Fruit fly (Drosophila melanogaster): Measurements from ENCODE around the gene CG33500.

CG33500 gene

dm6 chr3L:11522613-11523012, 14.2 kb downstream of the CG33500 start, which contains the start of the genes CG11714 and Fuca:
TSS of gene CG11714 (minus strand) at chr3L:11522713.
TSS of gene Fuca (minus strand) at chr3L:11522713.
- TF ChIP-seq ttk (optimal IDR thresholded peaks at IDR 0.05) (no peak), Sin3A (optimal IDR thresholded peaks at IDR 0.05) (no peak), Myc (optimal IDR thresholded peaks at IDR 0.05) (no peak), psq (optimal IDR thresholded peaks at IDR 0.05) (no peak), insv (optimal IDR thresholded peaks at IDR 0.05) (no peak), h (optimal IDR thresholded peaks at IDR 0.05) (no peak)

dm6 chr3L:11523286-11523685, 14.8 kb downstream of the CG33500 start:
- TF ChIP-seq h (optimal IDR thresholded peaks at IDR 0.05) (no peak), ttk (optimal IDR thresholded peaks at IDR 0.05) (no peak), insv (optimal IDR thresholded peaks at IDR 0.05) (no peak), Myc (optimal IDR thresholded peaks at IDR 0.05) (no peak), psq (optimal IDR thresholded peaks at IDR 0.05) (no peak), Sin3A (optimal IDR thresholded peaks at IDR 0.05) (no peak)

dm6 chr3L:11525765-11526164, 17.3 kb downstream of the CG33500 start:
- TF ChIP-seq Sin3A (optimal IDR thresholded peaks at IDR 0.05) = no peak
- no peak for TF ChIP-seq Myc (optimal IDR thresholded peaks at IDR 0.05)
- no peak for TF ChIP-seq psq (optimal IDR thresholded peaks at IDR 0.05)
- TF ChIP-seq ttk (optimal IDR thresholded peaks at IDR 0.05) = no peak
- no peak for TF ChIP-seq h (optimal IDR thresholded peaks at IDR 0.05)
- TF ChIP-seq insv (optimal IDR thresholded peaks at IDR 0.05) = no peak

dm6 chr3L:11526644-11527184, 18.3 kb downstream of the CG33500 start:
- TF ChIP-seq ttk (optimal IDR thresholded peaks at IDR 0.05) (no peak), Myc (optimal IDR thresholded peaks at IDR 0.05) (no peak), h (optimal IDR thresholded peaks at IDR 0.05) (no peak), psq (optimal IDR thresholded peaks at IDR 0.05) (no peak), Sin3A (optimal IDR thresholded peaks at IDR 0.05) (no peak), insv (optimal IDR thresholded peaks at IDR 0.05) (no peak)

dm6 chr3L:11528397-11528923, 20.0 kb downstream of the CG33500 start:
- TF ChIP-seq insv (optimal IDR thresholded peaks at IDR 0.05) (no peak), Sin3A (optimal IDR thresholded peaks at IDR 0.05) (no peak), h (optimal IDR thresholded peaks at IDR 0.05) (no peak), psq (optimal IDR thresholded peaks at IDR 0.05) (no peak), ttk (optimal IDR thresholded peaks at IDR 0.05) (no peak), Myc (optimal IDR thresholded peaks at IDR 0.05) (no peak)

- TF ChIP-seq Sin3A (optimal IDR thresholded peaks at IDR 0.05) = no peak
- TF ChIP-seq h (optimal IDR thresholded peaks at IDR 0.05) = no peak
Observed at dm6 chr3L:11529707-11530106, 21.3 kb downstream of the CG33500 start.

- TF ChIP-seq Sin3A (optimal IDR thresholded peaks at IDR 0.05) (no peak), Myc (optimal IDR thresholded peaks at IDR 0.05) (no peak), psq (optimal IDR thresholded peaks at IDR 0.05) (no peak), h (optimal IDR thresholded peaks at IDR 0.05) (no peak), insv (optimal IDR thresholded peaks at IDR 0.05) (no peak), ttk (optimal IDR thresholded peaks at IDR 0.05) (no peak)
Observed at dm6 chr3L:11530370-11530769, 21.9 kb downstream of the CG33500 start.

dm6 chr3L:11531300-11531699, 22.9 kb downstream of the CG33500 start:
- TF ChIP-seq ttk (optimal IDR thresholded peaks at IDR 0.05) (no peak), insv (optimal IDR thresholded peaks at IDR 0.05) (no peak), h (optimal IDR thresholded peaks at IDR 0.05) (no peak), Sin3A (optimal IDR thresholded peaks at IDR 0.05) (no peak)

dm6 chr3L:11531994-11532732, 23.7 kb downstream of the CG33500 start:
- TF ChIP-seq ttk (optimal IDR thresholded peaks at IDR 0.05) (no peak), psq (optimal IDR thresholded peaks at IDR 0.05) (no peak), h (optimal IDR thresholded peaks at IDR 0.05) (no peak), Myc (optimal IDR thresholded peaks at IDR 0.05) (no peak), Sin3A (optimal IDR thresholded peaks at IDR 0.05) (no peak), insv (optimal IDR thresholded peaks at IDR 0.05) (no peak)

dm6 chr3L:11533704-11534319, 25.4 kb downstream of the CG33500 start:
- no peak for TF ChIP-seq Sin3A (optimal IDR thresholded peaks at IDR 0.05)
- no peak for TF ChIP-seq psq (optimal IDR thresholded peaks at IDR 0.05)
- no peak for TF ChIP-seq ttk (optimal IDR thresholded peaks at IDR 0.05)
- TF ChIP-seq insv (optimal IDR thresholded peaks at IDR 0.05) = no peak
- no peak for TF ChIP-seq h (optimal IDR thresholded peaks at IDR 0.05)
- TF ChIP-seq Myc (optimal IDR thresholded peaks at IDR 0.05) = no peak

dm6 chr3L:11534391-11535246, 26.2 kb downstream of the CG33500 start:
- TF ChIP-seq ttk (optimal IDR thresholded peaks at IDR 0.05) = no peak
- TF ChIP-seq Sin3A (optimal IDR thresholded peaks at IDR 0.05) = no peak
- no peak for TF ChIP-seq psq (optimal IDR thresholded peaks at IDR 0.05)
- TF ChIP-seq insv (optimal IDR thresholded peaks at IDR 0.05) = no peak

dm6 chr3L:11536132-11536531, 27.7 kb downstream of the CG33500 start:
- TF ChIP-seq ttk (optimal IDR thresholded peaks at IDR 0.05) (no peak), psq (optimal IDR thresholded peaks at IDR 0.05) (no peak), Myc (optimal IDR thresholded peaks at IDR 0.05) (no peak), h (optimal IDR thresholded peaks at IDR 0.05) (no peak), Sin3A (optimal IDR thresholded peaks at IDR 0.05) (no peak), insv (optimal IDR thresholded peaks at IDR 0.05) (no peak)
